Worm (Caenorhabditis elegans) whole organism, mixed stage, embryonic: ENCODE data around the gene C26D10.3.

Source experiments
- M03D4.4 ChIP-seq: sonication (generic microtip); optimal IDR thresholded peaks from 2 replicates; lab custom pipeline; 2017; ENCODE audit warnings: mild to moderate bottlenecking, missing genetic modification characterization, missing compliant biosample characterization
- bed-3 ChIP-seq: fragments of 200-800 bp; sonication (Bioruptor generic); optimal IDR thresholded peaks from 3 replicates; lab custom pipeline; 2018; ENCODE audit warnings: mild to moderate bottlenecking, missing genetic modification characterization, moderate library complexity, missing compliant biosample characterization
- blmp-1 ChIP-seq: fragments of 150-350 bp; optimal IDR thresholded peaks from 2 replicates; lab custom pipeline; 2014; ENCODE audit warnings: missing biosample characterization, missing genetic modification characterization
- ceh-39 ChIP-seq: fragments of 150-350 bp; optimal IDR thresholded peaks from 2 replicates; lab custom pipeline; 2014; ENCODE audit warnings: missing biosample characterization, missing genetic modification characterization
- ceh-43 ChIP-seq: fragments of 200-800 bp; sonication (Bioruptor generic); optimal IDR thresholded peaks from 2 replicates; lab custom pipeline; 2018; ENCODE audit warnings: mild to moderate bottlenecking, missing genetic modification characterization, moderate library complexity, missing compliant biosample characterization
- ceh-83 ChIP-seq: fragments of 200-800 bp; sonication (Bioruptor generic); optimal IDR thresholded peaks from 2 replicates; lab custom pipeline; 2018; ENCODE audit warnings: mild to moderate bottlenecking, missing genetic modification characterization, missing compliant biosample characterization
- ces-1 ChIP-seq: fragments of 150-350 bp; optimal IDR thresholded peaks from 2 replicates; lab custom pipeline; 2014; ENCODE audit warnings: missing biosample characterization, missing genetic modification reagents, missing genetic modification characterization
- cnd-1 ChIP-seq: fragments of 200-800 bp; sonication (Bioruptor generic); optimal IDR thresholded peaks from 2 replicates; lab custom pipeline; 2018; ENCODE audit warnings: mild to moderate bottlenecking, missing genetic modification characterization, missing compliant biosample characterization
- drap-1 ChIP-seq: fragments of 200-800 bp; sonication (Bioruptor generic); optimal IDR thresholded peaks from 3 replicates; lab custom pipeline; 2018; ENCODE audit warnings: mild to moderate bottlenecking, missing genetic modification characterization, missing compliant biosample characterization
- elt-1 ChIP-seq: sonication (generic microtip); optimal IDR thresholded peaks from 2 replicates; lab custom pipeline; 2017; ENCODE audit warnings: missing genetic modification characterization, mild to moderate bottlenecking, missing compliant biosample characterization, antibody characterized with exemption, moderate library complexity, borderline replicate concordance; ENCODE audit not compliant: insufficient read depth
- elt-3 ChIP-seq: fragments of 150-350 bp; optimal IDR thresholded peaks from 2 replicates; lab custom pipeline; 2014; ENCODE audit warnings: missing biosample characterization, missing genetic modification characterization
- flh-1 ChIP-seq: fragments of 200-800 bp; sonication (Bioruptor generic); optimal IDR thresholded peaks from 2 replicates; lab custom pipeline; 2018; ENCODE audit warnings: mild to moderate bottlenecking, missing genetic modification characterization, moderate library complexity, missing compliant biosample characterization
- ham-2 ChIP-seq: fragments of 200-800 bp; sonication (Bioruptor generic); optimal IDR thresholded peaks from 2 replicates; lab custom pipeline; 2018; ENCODE audit warnings: mild to moderate bottlenecking, missing genetic modification characterization, missing compliant biosample characterization
- hlh-1 ChIP-seq: fragments of 150-350 bp; optimal IDR thresholded peaks from 2 replicates; lab custom pipeline; 2014; ENCODE audit warnings: missing biosample characterization, missing genetic modification reagents, missing genetic modification characterization
- lin-13 ChIP-seq: fragments of 150-350 bp; optimal IDR thresholded peaks from 2 replicates; lab custom pipeline; 2014; ENCODE audit warnings: missing biosample characterization, missing genetic modification characterization
- lin-32 ChIP-seq: fragments of 200-800 bp; sonication (Bioruptor generic); optimal IDR thresholded peaks from 2 replicates; lab custom pipeline; 2018; ENCODE audit warnings: mild to moderate bottlenecking, missing genetic modification characterization, missing compliant biosample characterization
- lsy-2 ChIP-seq: fragments of 150-350 bp; optimal IDR thresholded peaks from 2 replicates; lab custom pipeline; 2014; ENCODE audit warnings: missing biosample characterization, missing genetic modification characterization
- mab-5 ChIP-seq: fragments of 150-350 bp; optimal IDR thresholded peaks from 2 replicates; lab custom pipeline; 2014; ENCODE audit warnings: missing biosample characterization, missing genetic modification characterization
- mep-1 ChIP-seq: fragments of 150-350 bp; optimal IDR thresholded peaks from 2 replicates; lab custom pipeline; 2017; ENCODE audit warnings: missing biosample characterization, missing genetic modification reagents, missing genetic modification characterization, inconsistent platforms
- mls-2 ChIP-seq: sonication (generic microtip); optimal IDR thresholded peaks from 2 replicates; lab custom pipeline; 2016; ENCODE audit warnings: mild to moderate bottlenecking, missing genetic modification characterization, moderate library complexity, missing compliant biosample characterization
- nhr-12 ChIP-seq: fragments of 150-350 bp; optimal IDR thresholded peaks from 2 replicates; lab custom pipeline; 2014; ENCODE audit warnings: missing biosample characterization, missing genetic modification characterization
- nhr-2 ChIP-seq: fragments of 150-350 bp; optimal IDR thresholded peaks from 2 replicates; lab custom pipeline; 2014; ENCODE audit warnings: missing biosample characterization, missing genetic modification characterization
- nhr-237 ChIP-seq: fragments of 150-350 bp; optimal IDR thresholded peaks from 2 replicates; lab custom pipeline; 2014; ENCODE audit warnings: missing biosample characterization, missing genetic modification characterization
- nhr-28 ChIP-seq: fragments of 150-350 bp; optimal IDR thresholded peaks from 2 replicates; lab custom pipeline; 2014; ENCODE audit warnings: missing biosample characterization, missing genetic modification characterization
- nhr-76 ChIP-seq: sonication (generic microtip); optimal IDR thresholded peaks from 2 replicates; lab custom pipeline; 2017; ENCODE audit warnings: missing biosample characterization, missing genetic modification characterization
- pha-4 ChIP-seq: fragments of 150-350 bp; optimal IDR thresholded peaks from 2 replicates; lab custom pipeline; 2018; ENCODE audit warnings: missing biosample characterization, missing genetic modification reagents, missing genetic modification characterization
- sem-2 ChIP-seq: fragments of 200-800 bp; sonication (Bioruptor generic); optimal IDR thresholded peaks from 2 replicates; lab custom pipeline; 2018; ENCODE audit warnings: mild to moderate bottlenecking, missing genetic modification characterization, missing compliant biosample characterization
- snpc-4 ChIP-seq: fragments of 150-350 bp; optimal IDR thresholded peaks from 2 replicates; lab custom pipeline; 2014; ENCODE audit warnings: missing biosample characterization, missing genetic modification characterization
- sptf-1 ChIP-seq: sonication (generic microtip); optimal IDR thresholded peaks from 2 replicates; lab custom pipeline; 2017; ENCODE audit warnings: mild to moderate bottlenecking, missing genetic modification characterization, moderate library complexity, missing compliant biosample characterization
- tbx-8 ChIP-seq: fragments of 200-800 bp; sonication (Bioruptor generic); optimal IDR thresholded peaks from 2 replicates; lab custom pipeline; 2018; ENCODE audit warnings: mild to moderate bottlenecking, missing genetic modification characterization, moderate library complexity, missing compliant biosample characterization
- unc-120 ChIP-seq: sonication (generic microtip); optimal IDR thresholded peaks from 2 replicates; lab custom pipeline; 2017; ENCODE audit warnings: missing genetic modification characterization, missing compliant biosample characterization; ENCODE audit not compliant: poor library complexity, severe bottlenecking
- unc-39 ChIP-seq: fragments of 150-350 bp; optimal IDR thresholded peaks from 2 replicates; lab custom pipeline; 2014; ENCODE audit warnings: missing biosample characterization, missing genetic modification characterization
- unc-62 ChIP-seq: fragments of 150-350 bp; optimal IDR thresholded peaks from 2 replicates; lab custom pipeline; 2014; ENCODE audit warnings: missing biosample characterization, missing genetic modification reagents, missing genetic modification characterization
- zip-8 ChIP-seq: fragments of 150-350 bp; optimal IDR thresholded peaks from 2 replicates; lab custom pipeline; 2014; ENCODE audit warnings: missing biosample characterization, missing genetic modification characterization
- ztf-11 ChIP-seq: fragments of 150-350 bp; optimal IDR thresholded peaks from 2 replicates; lab custom pipeline; 2014; ENCODE audit warnings: missing biosample characterization, missing genetic modification characterization

C26D10.3 gene

ce11 chrII:8325002-8325539, at the start of gene C26D10.3, which contains the start of gene ran-3:
Gene C26D10.3, plus strand, starts transcription at chrII:8325386.
Gene ran-3, minus strand, starts transcription at chrII:8325052.
- no peak for TF ChIP-seq blmp-1 (tag; lab: Kevin White, UChicago)
- TF ChIP-seq ceh-83 (GFP tag; lab: Kevin White, UChicago), result no peak
- no peak for TF ChIP-seq ceh-39 (tag; lab: Kevin White, UChicago)
- no peak for TF ChIP-seq mep-1
- peak; percentile 8 for TF ChIP-seq ceh-43 (GFP tag; lab: Kevin White, UChicago)
- no peak for TF ChIP-seq lin-32 (GFP tag; lab: Kevin White, UChicago)
- no peak for TF ChIP-seq sem-2
- no peak for TF ChIP-seq unc-39 (tag; lab: Kevin White, UChicago)
- TF ChIP-seq elt-1 (tag; lab: Kevin White, UChicago), result no peak
- peak; percentile 19 for TF ChIP-seq tbx-8 (GFP tag; lab: Kevin White, UChicago)
- TF ChIP-seq pha-4 (tag; lab: Kevin White, UChicago), result peak; percentile 55
- no peak for TF ChIP-seq flh-1 (GFP tag; lab: Kevin White, UChicago)
- peak; percentile 40 for TF ChIP-seq cnd-1 (tag; lab: Kevin White, UChicago)
- peak; percentile 40 for TF ChIP-seq M03D4.4 (tag; lab: Kevin White, UChicago)
- no peak for TF ChIP-seq unc-62 (GFP tag; lab: Kevin White, UChicago)
- no peak for TF ChIP-seq ham-2 (GFP tag; lab: Kevin White, UChicago)
- TF ChIP-seq bed-3 (GFP tag; lab: Kevin White, UChicago), result peak; percentile 38
- no peak for TF ChIP-seq nhr-28 (tag; lab: Kevin White, UChicago)
- TF ChIP-seq hlh-1 (tag; lab: Kevin White, UChicago), result peak; percentile 64
- peak; percentile 66 for TF ChIP-seq sptf-1 (tag; lab: Kevin White, UChicago)
- no peak for TF ChIP-seq nhr-76 (tag; lab: Kevin White, UChicago)
- peak; percentile 43 for TF ChIP-seq ztf-11 (tag; lab: Kevin White, UChicago)
- TF ChIP-seq mls-2 (tag; lab: Kevin White, UChicago), result peak; percentile 24
- TF ChIP-seq unc-120 (tag; lab: Kevin White, UChicago), result no peak
- no peak for TF ChIP-seq zip-8 (tag; lab: Kevin White, UChicago)
- no peak for TF ChIP-seq nhr-237 (tag; lab: Kevin White, UChicago)
- TF ChIP-seq lsy-2, result peak; percentile 29
- TF ChIP-seq nhr-2 (tag; lab: Kevin White, UChicago), result peak; percentile 6
- no peak for TF ChIP-seq mab-5 (tag; lab: Kevin White, UChicago)
- peak; percentile 29 for TF ChIP-seq ces-1 (GFP tag; lab: Kevin White, UChicago)
- TF ChIP-seq snpc-4, result no peak
- TF ChIP-seq lin-13 (tag; lab: Kevin White, UChicago), result peak; percentile 37
- peak; percentile 42 for TF ChIP-seq nhr-12 (tag; lab: Kevin White, UChicago)
- TF ChIP-seq drap-1, result peak; percentile 43
- TF ChIP-seq elt-3, result no peak

ce11 chrII:8276057-8276456, 49.1 kb upstream of the C26D10.3 start, which contains the start of the genes gei-14 and slc-25A32:
Gene gei-14, minus strand, starts transcription at chrII:8276231.
Gene slc-25A32, plus strand, starts transcription at chrII:8276298.
- TF ChIP-seq lsy-2, result peak; percentile 70
- no peak for TF ChIP-seq flh-1 (GFP tag; lab: Kevin White, UChicago)

- TF ChIP-seq zip-8 (tag; lab: Kevin White, UChicago) (no peak), mep-1 (no peak), elt-3 (no peak), unc-62 (GFP tag; lab: Kevin White, UChicago) (no peak), ham-2 (GFP tag; lab: Kevin White, UChicago) (no peak)
Observed at ce11 chrII:8278415-8278814, 46.8 kb upstream of the C26D10.3 start, which contains the start of the genes mrpl-10 and clec-142. Gene mrpl-10, minus strand, starts transcription at chrII:8278515. Gene clec-142, plus strand, starts transcription at chrII:8278678.
